Fruit fly (Drosophila melanogaster): ENCODE results near the gene CG7083.

CG7083 gene

DNA sequence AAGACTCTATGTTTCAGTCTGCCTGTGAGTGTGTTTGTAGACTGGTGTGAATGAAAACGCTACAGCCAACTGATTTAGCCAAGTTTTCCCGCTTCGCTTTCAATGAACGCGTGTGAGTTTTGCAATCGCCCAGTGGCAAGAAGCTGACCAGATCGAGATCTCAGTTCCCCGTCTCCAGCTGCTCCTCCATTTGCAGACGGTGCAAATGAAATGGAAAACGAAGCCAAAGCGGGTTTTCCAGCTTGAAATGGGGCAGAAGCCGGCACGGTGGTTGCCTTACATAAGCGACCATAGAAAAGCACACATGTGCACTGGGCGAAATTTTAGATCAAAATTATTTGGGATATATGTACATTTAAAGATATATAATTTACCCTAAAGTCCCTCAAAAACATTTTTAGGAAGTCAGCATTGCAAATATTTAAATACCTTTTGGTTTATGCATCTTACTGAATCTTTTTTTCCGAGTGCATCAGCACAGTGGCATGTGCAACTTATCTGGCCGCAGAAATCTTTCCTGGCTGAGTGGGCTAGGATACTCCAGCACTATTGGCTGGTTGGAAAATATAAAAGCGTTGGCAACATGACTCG is 21.6 kb upstream of the CG7083 start, which contains the start of gene CG43059:
Gene CG43059 (minus strand): TSS at position 51 of the 591 bp plus-strand sequence.
- TF ChIP-seq insv (optimal IDR thresholded peaks at IDR 0.05): no peak
- no peak for TF ChIP-seq h (optimal IDR thresholded peaks at IDR 0.05)
- no peak for TF ChIP-seq Sin3A (optimal IDR thresholded peaks at IDR 0.05)
- TF ChIP-seq Myc (optimal IDR thresholded peaks at IDR 0.05): no peak
- TF ChIP-seq psq (optimal IDR thresholded peaks at IDR 0.05): no peak
- no peak for TF ChIP-seq ttk (optimal IDR thresholded peaks at IDR 0.05)

dm6 chr3L:8320105-8320813 is 20.3 kb upstream of the CG7083 start, which contains the start of gene CG13670:
CG13670 (plus strand) TSS chr3L:8320763.
- no peak for TF ChIP-seq Sin3A (optimal IDR thresholded peaks at IDR 0.05)
- no peak for TF ChIP-seq Myc (optimal IDR thresholded peaks at IDR 0.05)

DNA sequence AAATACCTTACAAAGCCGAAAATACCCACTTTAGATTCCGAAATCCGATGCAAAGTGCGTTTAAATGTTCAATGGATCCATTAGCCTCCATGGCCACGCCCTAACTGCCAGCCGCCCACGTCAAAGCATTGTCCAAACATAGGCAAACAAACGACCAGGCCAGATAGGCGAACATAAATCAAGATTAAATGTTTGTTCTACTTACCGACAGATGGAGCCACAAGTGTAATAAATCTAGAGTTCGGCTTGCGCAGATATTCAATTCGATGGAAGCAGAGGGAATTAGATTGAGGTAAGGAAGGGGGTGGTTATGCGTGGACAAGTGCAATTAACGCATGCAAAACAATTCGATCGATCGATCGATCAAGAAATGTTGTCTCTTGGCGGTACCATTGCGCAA is 16.8 kb upstream of the CG7083 start:
- TF ChIP-seq h (optimal IDR thresholded peaks at IDR 0.05): no peak
- TF ChIP-seq insv (optimal IDR thresholded peaks at IDR 0.05): no peak
- TF ChIP-seq ttk (optimal IDR thresholded peaks at IDR 0.05): no peak
- TF ChIP-seq Myc (optimal IDR thresholded peaks at IDR 0.05): no peak
- no peak for TF ChIP-seq psq (optimal IDR thresholded peaks at IDR 0.05)
- TF ChIP-seq Sin3A (optimal IDR thresholded peaks at IDR 0.05): no peak

DNA sequence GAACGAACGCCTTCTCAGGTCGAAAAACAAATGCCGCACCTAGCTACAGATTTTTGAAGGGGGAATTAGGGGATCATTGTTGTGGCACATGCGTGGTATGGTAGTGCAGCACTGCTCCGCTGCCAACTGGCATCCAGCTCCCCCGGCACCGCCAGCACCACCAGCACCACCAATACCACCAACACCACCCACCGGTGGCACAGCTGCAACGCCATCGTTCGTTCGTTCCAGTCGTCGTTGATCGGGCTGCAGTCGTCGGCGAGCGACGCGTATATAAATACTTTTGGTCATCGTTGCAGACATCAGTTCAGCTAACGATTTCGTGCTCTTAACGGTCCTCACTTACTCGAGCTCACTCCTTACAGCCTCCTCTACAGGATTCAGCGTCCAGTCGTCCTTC is 15.0 kb upstream of the CG7083 start, which contains the start of gene CG34461:
Gene CG34461 (plus strand): TSS at position 301 of the 400 bp plus-strand sequence.
- TF ChIP-seq h (optimal IDR thresholded peaks at IDR 0.05) (no peak), psq (optimal IDR thresholded peaks at IDR 0.05) (no peak), Myc (optimal IDR thresholded peaks at IDR 0.05) (no peak), insv (optimal IDR thresholded peaks at IDR 0.05) (no peak), Sin3A (optimal IDR thresholded peaks at IDR 0.05) (no peak), ttk (optimal IDR thresholded peaks at IDR 0.05) (no peak)

dm6 chr3L:8328283-8328682 is 12.3 kb upstream of the CG7083 start, which contains the start of gene CG34462:
CG34462 (plus strand) TSS chr3L:8328583.
- TF ChIP-seq Myc (optimal IDR thresholded peaks at IDR 0.05) (no peak), insv (optimal IDR thresholded peaks at IDR 0.05) (no peak), psq (optimal IDR thresholded peaks at IDR 0.05) (no peak), ttk (optimal IDR thresholded peaks at IDR 0.05) (no peak)

dm6 chr3L:8329005-8329404 is 11.6 kb upstream of the CG7083 start:
- TF ChIP-seq Sin3A (optimal IDR thresholded peaks at IDR 0.05) (no peak), Myc (optimal IDR thresholded peaks at IDR 0.05) (no peak), h (optimal IDR thresholded peaks at IDR 0.05) (no peak)

- TF ChIP-seq insv (optimal IDR thresholded peaks at IDR 0.05) (no peak), h (optimal IDR thresholded peaks at IDR 0.05) (no peak), Sin3A (optimal IDR thresholded peaks at IDR 0.05) (no peak), ttk (optimal IDR thresholded peaks at IDR 0.05) (no peak)
Measured at dm6 chr3L:8331414-8331813, 9.2 kb upstream of the CG7083 start.

dm6 chr3L:8333574-8333973 is 7.0 kb upstream of the CG7083 start:
- no peak for TF ChIP-seq Myc (optimal IDR thresholded peaks at IDR 0.05)
- TF ChIP-seq ttk (optimal IDR thresholded peaks at IDR 0.05): no peak
- no peak for TF ChIP-seq Sin3A (optimal IDR thresholded peaks at IDR 0.05)
- no peak for TF ChIP-seq h (optimal IDR thresholded peaks at IDR 0.05)
- TF ChIP-seq insv (optimal IDR thresholded peaks at IDR 0.05): no peak

- TF ChIP-seq Sin3A (optimal IDR thresholded peaks at IDR 0.05) (no peak), insv (optimal IDR thresholded peaks at IDR 0.05) (no peak), h (optimal IDR thresholded peaks at IDR 0.05) (no peak), ttk (optimal IDR thresholded peaks at IDR 0.05) (no peak), psq (optimal IDR thresholded peaks at IDR 0.05) (no peak), Myc (optimal IDR thresholded peaks at IDR 0.05) (no peak)
Measured at dm6 chr3L:8334338-8334737, 6.2 kb upstream of the CG7083 start.

DNA sequence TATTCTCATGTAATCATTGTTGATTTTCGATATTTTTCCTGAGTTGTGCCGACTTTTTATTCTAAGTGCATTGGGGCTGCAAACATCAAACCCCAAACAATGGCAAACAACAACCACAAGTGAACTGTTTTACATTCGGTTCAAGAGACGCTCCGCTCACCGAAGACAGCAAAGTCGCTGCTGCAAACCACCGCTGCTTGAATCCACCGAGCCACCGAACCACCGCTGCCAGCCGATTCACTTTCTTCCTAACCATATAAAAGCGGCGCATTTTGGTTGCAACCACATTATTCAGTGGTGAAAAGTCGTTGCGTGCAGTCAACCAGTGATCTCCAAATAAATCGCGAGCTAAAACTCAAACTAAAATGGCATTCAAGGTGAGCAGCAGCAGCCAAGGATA is 4.2 kb upstream of the CG7083 start, which contains the start of gene Cpr66Cb:
Gene Cpr66Cb (plus strand): TSS at position 301 of the 400 bp plus-strand sequence.
- TF ChIP-seq insv (optimal IDR thresholded peaks at IDR 0.05): no peak
- no peak for TF ChIP-seq Myc (optimal IDR thresholded peaks at IDR 0.05)
- TF ChIP-seq h (optimal IDR thresholded peaks at IDR 0.05): no peak
- TF ChIP-seq ttk (optimal IDR thresholded peaks at IDR 0.05): no peak
- TF ChIP-seq Sin3A (optimal IDR thresholded peaks at IDR 0.05): no peak
- TF ChIP-seq psq (optimal IDR thresholded peaks at IDR 0.05): no peak

DNA sequence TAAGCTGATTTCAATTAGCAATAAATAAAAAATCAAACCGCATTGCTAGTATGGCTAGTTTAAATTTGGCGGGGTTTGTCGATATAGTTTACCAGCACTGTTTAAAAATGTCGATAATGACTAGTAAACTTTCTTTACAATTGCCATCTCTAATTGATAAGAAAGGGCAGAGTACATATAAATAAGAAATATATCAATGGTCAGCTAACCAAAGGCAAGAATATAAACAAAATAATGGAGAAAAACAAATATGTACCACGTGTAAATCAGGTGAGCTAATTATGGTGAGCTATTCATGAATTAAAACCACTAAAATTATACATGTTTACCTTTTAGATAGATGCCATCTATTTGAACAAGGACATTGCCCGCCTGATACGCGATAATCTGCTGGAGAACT is 1.7 kb upstream of the CG7083 start, which contains the start of gene Pex2:
Gene Pex2 (plus strand): TSS at position 131 of the 400 bp plus-strand sequence.
- no peak for TF ChIP-seq psq (optimal IDR thresholded peaks at IDR 0.05)

DNA sequence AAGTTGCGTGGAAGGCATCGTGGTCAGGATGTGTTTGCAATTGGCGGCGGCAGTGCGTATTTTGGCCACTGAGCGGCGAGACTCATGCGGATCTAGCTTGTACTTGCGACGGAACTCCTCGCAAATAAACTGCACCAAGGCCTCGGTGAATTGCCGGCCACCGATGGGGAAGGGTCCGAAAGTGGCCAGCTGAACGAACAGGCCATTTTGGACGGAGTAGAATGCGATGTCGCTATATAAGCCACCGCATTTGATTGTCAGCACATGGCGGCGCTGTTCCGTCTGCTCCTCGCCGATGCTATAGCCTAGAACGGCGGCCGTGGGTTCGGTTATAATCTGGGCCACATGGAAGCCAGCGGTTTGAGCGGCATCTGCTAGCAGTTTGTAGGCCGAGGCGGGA is 4.6 kb downstream of the CG7083 start:
- TF ChIP-seq Myc (optimal IDR thresholded peaks at IDR 0.05) (no peak), ttk (optimal IDR thresholded peaks at IDR 0.05) (peak; percentile 95)
